Fruit fly (Drosophila melanogaster): ENCODE results near the gene CG33523.

- no peak for TF ChIP-seq CG7045 (GFP tag; optimal IDR thresholded peaks at IDR 0.05)
- no peak for TF ChIP-seq bab1 (GFP tag; optimal IDR thresholded peaks at IDR 0.05)
- no peak for TF ChIP-seq CG1620 (GFP tag; optimal IDR thresholded peaks at IDR 0.05)
- TF ChIP-seq kay (GFP tag; ENCODE audit: borderline replicate concordance), result no peak
- TF ChIP-seq Crg-1 (GFP tag; optimal IDR thresholded peaks at IDR 0.05), result no peak
- TF ChIP-seq CG12768 (GFP tag; optimal IDR thresholded peaks at IDR 0.05), result no peak
- no peak for TF ChIP-seq CG33017 (tag; optimal IDR thresholded peaks at IDR 0.05)
- no peak for TF ChIP-seq ovo (GFP tag; optimal IDR thresholded peaks at IDR 0.05)
- TF ChIP-seq cic (GFP tag; optimal IDR thresholded peaks at IDR 0.05), result no peak
Measured at dm6 chr3L:5941086-5941485, 17.4 kb downstream of the CG33523 start.
